Fruit fly (Drosophila melanogaster) whole organism, embryonic: ENCODE measurements around the gene Cpr64Ab.
A peak's percentile ranks its signal among the peaks of the same experiment; 100 is the strongest.

Experiments used
- Bgb ChIP-seq: fragments of 200-800 bp; sonication (Bioruptor generic); IDR thresholded peaks from 2 replicates; pipeline ENCODE4 v1.3.6; 2022; ENCODE audit warnings: missing biosample characterization, missing genetic modification characterization; ENCODE audit not compliant: partially characterized antibody
- CG10267 ChIP-seq: fragments of 200-800 bp; sonication (Bioruptor generic); optimal IDR thresholded peaks from 2 replicates; lab custom pipeline; 2018; ENCODE audit warnings: missing biosample characterization, mild to moderate bottlenecking, missing genetic modification characterization, moderate library complexity
- CG11398 ChIP-seq: fragments of 200-800 bp; sonication (Bioruptor generic); optimal IDR thresholded peaks from 2 replicates; lab custom pipeline; 2016; ENCODE audit warnings: missing biosample characterization, missing genetic modification characterization
- CG11456 ChIP-seq: fragments of 200-800 bp; sonication (Bioruptor generic); IDR thresholded peaks from 3 replicates; pipeline ENCODE4 v1.3.6; 2022; ENCODE audit warnings: missing biosample characterization, missing genetic modification characterization
- CG11723 ChIP-seq: fragments of 200-800 bp; sonication (Bioruptor generic); optimal IDR thresholded peaks from 2 replicates; lab custom pipeline; 2017; ENCODE audit warnings: missing biosample characterization, mild to moderate bottlenecking, missing genetic modification characterization
- CG14965 ChIP-seq: fragments of 200-800 bp; sonication (Bioruptor generic); optimal IDR thresholded peaks from 2 replicates; lab custom pipeline; 2016; ENCODE audit warnings: missing biosample characterization, missing genetic modification characterization, borderline replicate concordance
- CG15514 ChIP-seq: fragments of 200-800 bp; sonication (Bioruptor generic); optimal IDR thresholded peaks from 3 replicates; lab custom pipeline; 2017; ENCODE audit warnings: missing biosample characterization, missing genetic modification characterization, mild to moderate bottlenecking, moderate library complexity, missing genetic modification reagents
- CG17361 ChIP-seq: fragments of 200-800 bp; sonication (Bioruptor generic); IDR thresholded peaks from 3 replicates; pipeline ENCODE4 v1.3.6; 2022; ENCODE audit warnings: missing biosample characterization, missing genetic modification characterization
- CG17829 ChIP-seq: fragments of 200-800 bp; optimal IDR thresholded peaks from 2 replicates; lab custom pipeline; 2019; ENCODE audit warnings: missing biosample characterization, mild to moderate bottlenecking, missing genetic modification characterization, moderate library complexity
- CG18262 ChIP-seq: fragments of 200-800 bp; optimal IDR thresholded peaks from 3 replicates; lab custom pipeline; 2019; ENCODE audit warnings: missing biosample characterization, mild to moderate bottlenecking, missing genetic modification characterization, moderate library complexity
- CG18619 ChIP-seq: fragments of 200-800 bp; sonication (Bioruptor generic); optimal IDR thresholded peaks from 3 replicates; lab custom pipeline; 2017; ENCODE audit warnings: missing biosample characterization, mild to moderate bottlenecking, missing genetic modification characterization
- CG30020 ChIP-seq: fragments of 200-800 bp; optimal IDR thresholded peaks from 2 replicates; lab custom pipeline; 2019; ENCODE audit warnings: missing biosample characterization, mild to moderate bottlenecking, missing genetic modification characterization, moderate library complexity
- CG33213 ChIP-seq: fragments of 200-800 bp; sonication (Bioruptor generic); optimal IDR thresholded peaks from 3 replicates; lab custom pipeline; 2016; ENCODE audit warnings: missing biosample characterization, missing genetic modification characterization
- CG34376 ChIP-seq: fragments of 200-800 bp; sonication (Bioruptor generic); optimal IDR thresholded peaks from 2 replicates; lab custom pipeline; 2018; ENCODE audit warnings: missing biosample characterization, mild to moderate bottlenecking, missing genetic modification characterization
- CG4820 ChIP-seq: fragments of 200-800 bp; sonication (Bioruptor generic); optimal IDR thresholded peaks from 3 replicates; lab custom pipeline; 2016; ENCODE audit warnings: missing biosample characterization, missing genetic modification characterization
- CG6175 ChIP-seq: fragments of 200-800 bp; sonication (Bioruptor generic); IDR thresholded peaks from 3 replicates; pipeline ENCODE4 v1.3.6; 2022; ENCODE audit warnings: missing biosample characterization, missing genetic modification characterization
- CG7786 ChIP-seq: fragments of 200-800 bp; sonication (Bioruptor generic); optimal IDR thresholded peaks from 2 replicates; lab custom pipeline; 2016; ENCODE audit warnings: missing biosample characterization, missing genetic modification characterization
- CG7963 ChIP-seq: fragments of 200-800 bp; sonication (Bioruptor generic); IDR thresholded peaks from 3 replicates; pipeline ENCODE4 v1.3.6; 2022; ENCODE audit warnings: missing biosample characterization, missing genetic modification characterization; ENCODE audit not compliant: partially characterized antibody
- CG8089 ChIP-seq: fragments of 200-800 bp; sonication (Bioruptor generic); optimal IDR thresholded peaks from 3 replicates; lab custom pipeline; 2016; ENCODE audit warnings: missing biosample characterization, missing genetic modification characterization
- CG8944 ChIP-seq: fragments of 200-800 bp; sonication (Bioruptor generic); optimal IDR thresholded peaks from 3 replicates; lab custom pipeline; 2016; ENCODE audit warnings: missing biosample characterization, missing genetic modification characterization
- CTCF ChIP-seq: fragments of 200-800 bp; sonication (Bioruptor generic); optimal IDR thresholded peaks from 2 replicates; lab custom pipeline; 2017; ENCODE audit warnings: missing biosample characterization, mild to moderate bottlenecking, missing genetic modification characterization, moderate library complexity
- D19B ChIP-seq: fragments of 200-800 bp; sonication (Bioruptor generic); optimal IDR thresholded peaks from 2 replicates; lab custom pipeline; 2017; ENCODE audit warnings: missing biosample characterization, mild to moderate bottlenecking, missing genetic modification characterization
- Doc2 ChIP-seq: fragments of 200-800 bp; sonication (Bioruptor generic); IDR thresholded peaks from 2 replicates; pipeline ENCODE4 v1.3.6; 2022; ENCODE audit warnings: missing biosample characterization, missing genetic modification characterization
- ERR ChIP-seq: fragments of 200-800 bp; sonication (Bioruptor generic); optimal IDR thresholded peaks from 2 replicates; lab custom pipeline; 2016; ENCODE audit warnings: missing biosample characterization, missing genetic modification characterization
- Elba2 ChIP-seq: fragments of 200-800 bp; sonication (Bioruptor generic); optimal IDR thresholded peaks from 3 replicates; lab custom pipeline; 2016; ENCODE audit warnings: missing biosample characterization, missing genetic modification characterization
- Hey ChIP-seq: fragments of 200-800 bp; sonication (Bioruptor generic); optimal IDR thresholded peaks from 3 replicates; lab custom pipeline; 2018; ENCODE audit warnings: missing biosample characterization, mild to moderate bottlenecking, missing genetic modification characterization
- Mrtf ChIP-seq: fragments of 200-800 bp; sonication (Bioruptor generic); IDR thresholded peaks from 3 replicates; pipeline ENCODE4 v1.3.6; 2022; ENCODE audit warnings: missing biosample characterization, missing genetic modification characterization
- Ravus ChIP-seq: fragments of 200-800 bp; sonication (Bioruptor generic); IDR thresholded peaks from 2 replicates; pipeline ENCODE4 v1.3.6; 2022; ENCODE audit warnings: missing biosample characterization, missing genetic modification characterization
- ab ChIP-seq: fragments of 200-800 bp; sonication (Bioruptor generic); optimal IDR thresholded peaks from 2 replicates; lab custom pipeline; 2016; ENCODE audit warnings: missing biosample characterization, missing genetic modification characterization
- ac ChIP-seq: fragments of 200-800 bp; sonication (Bioruptor generic); optimal IDR thresholded peaks from 3 replicates; lab custom pipeline; 2017; ENCODE audit warnings: missing biosample characterization, mild to moderate bottlenecking, missing genetic modification characterization
- amos ChIP-seq: fragments of 200-800 bp; sonication (Bioruptor generic); IDR thresholded peaks from 2 replicates; pipeline ENCODE4 v1.3.6; 2022; ENCODE audit warnings: missing biosample characterization, missing genetic modification characterization; ENCODE audit not compliant: partially characterized antibody
- ash1 ChIP-seq: fragments of 200-800 bp; sonication (Bioruptor generic); optimal IDR thresholded peaks from 2 replicates; lab custom pipeline; 2018; ENCODE audit warnings: missing biosample characterization, mild to moderate bottlenecking, missing genetic modification characterization
- bbx ChIP-seq: fragments of 200-800 bp; sonication (Bioruptor generic); IDR thresholded peaks from 2 replicates; pipeline ENCODE4 v1.3.6; 2022; ENCODE audit warnings: missing biosample characterization, missing genetic modification characterization; ENCODE audit not compliant: partially characterized antibody
- dm ChIP-seq: fragments of 200-800 bp; sonication (Bioruptor generic); optimal IDR thresholded peaks from 3 replicates; lab custom pipeline; 2016; ENCODE audit warnings: missing biosample characterization, missing genetic modification characterization
- gfzf ChIP-seq: fragments of 200-800 bp; sonication (Bioruptor generic); optimal IDR thresholded peaks from 2 replicates; lab custom pipeline; 2016; ENCODE audit warnings: missing biosample characterization, mild to moderate bottlenecking, missing genetic modification characterization, moderate library complexity
- gt ChIP-seq: fragments of 200-800 bp; sonication (Bioruptor generic); IDR thresholded peaks from 2 replicates; pipeline ENCODE4 v1.3.6; 2022; ENCODE audit warnings: missing biosample characterization, missing genetic modification characterization
- hb ChIP-seq: fragments of 200-800 bp; sonication (Bioruptor generic); IDR thresholded peaks from 3 replicates; pipeline ENCODE4 v1.3.6; 2022; ENCODE audit warnings: missing biosample characterization, missing genetic modification characterization; ENCODE audit not compliant: partially characterized antibody
- ind ChIP-seq: fragments of 200-800 bp; sonication (Bioruptor generic); optimal IDR thresholded peaks from 3 replicates; lab custom pipeline; 2016; ENCODE audit warnings: missing biosample characterization, missing genetic modification characterization
- kay ChIP-seq: fragments of 200-800 bp; sonication (Bioruptor generic); optimal IDR thresholded peaks from 2 replicates; lab custom pipeline; 2016; ENCODE audit warnings: missing biosample characterization, missing genetic modification characterization
- ken ChIP-seq: fragments of 200-800 bp; sonication (Bioruptor generic); IDR thresholded peaks from 3 replicates; pipeline ENCODE4 v1.3.6; 2022; ENCODE audit warnings: missing biosample characterization, missing genetic modification characterization
- lmd ChIP-seq: fragments of 200-800 bp; sonication (Bioruptor generic); IDR thresholded peaks from 2 replicates; pipeline ENCODE4 v1.3.6; 2022; ENCODE audit warnings: missing biosample characterization, missing genetic modification characterization
- oc ChIP-seq: fragments of 200-800 bp; sonication (Bioruptor generic); optimal IDR thresholded peaks from 2 replicates; lab custom pipeline; 2018; ENCODE audit warnings: missing biosample characterization, mild to moderate bottlenecking, missing genetic modification characterization, moderate library complexity
- phol ChIP-seq: fragments of 200-800 bp; sonication (Bioruptor generic); optimal IDR thresholded peaks from 3 replicates; lab custom pipeline; 2018; ENCODE audit warnings: missing biosample characterization, mild to moderate bottlenecking, missing genetic modification characterization, moderate library complexity
- pzg ChIP-seq: fragments of 200-800 bp; sonication (Bioruptor generic); optimal IDR thresholded peaks from 3 replicates; lab custom pipeline; 2018; ENCODE audit warnings: missing biosample characterization, mild to moderate bottlenecking, missing genetic modification characterization, moderate library complexity
- salm ChIP-seq: fragments of 200-800 bp; sonication (Bioruptor generic); optimal IDR thresholded peaks from 2 replicates; lab custom pipeline; 2018; ENCODE audit warnings: missing biosample characterization, mild to moderate bottlenecking, missing genetic modification characterization
- slou ChIP-seq: fragments of 200-800 bp; sonication (Bioruptor generic); optimal IDR thresholded peaks from 3 replicates; lab custom pipeline; 2016; ENCODE audit warnings: missing biosample characterization, missing genetic modification characterization
- tin ChIP-seq: fragments of 200-800 bp; sonication (Bioruptor generic); optimal IDR thresholded peaks from 3 replicates; lab custom pipeline; 2016; ENCODE audit warnings: missing biosample characterization, missing genetic modification characterization
- unpg ChIP-seq: fragments of 200-800 bp; sonication (Bioruptor generic); optimal IDR thresholded peaks from 3 replicates; lab custom pipeline; 2018; ENCODE audit warnings: missing biosample characterization, mild to moderate bottlenecking, missing genetic modification characterization, moderate library complexity
- vnd ChIP-seq: fragments of 200-800 bp; sonication (Bioruptor generic); IDR thresholded peaks from 3 replicates; pipeline ENCODE4 v1.3.6; 2022; ENCODE audit warnings: missing biosample characterization, missing genetic modification characterization; ENCODE audit not compliant: partially characterized antibody
- zfh1 ChIP-seq: fragments of 200-800 bp; sonication (Bioruptor generic); IDR thresholded peaks from 3 replicates; pipeline ENCODE4 v1.3.6; 2022; ENCODE audit warnings: missing biosample characterization, missing genetic modification characterization

Cpr64Ab gene

DNA sequence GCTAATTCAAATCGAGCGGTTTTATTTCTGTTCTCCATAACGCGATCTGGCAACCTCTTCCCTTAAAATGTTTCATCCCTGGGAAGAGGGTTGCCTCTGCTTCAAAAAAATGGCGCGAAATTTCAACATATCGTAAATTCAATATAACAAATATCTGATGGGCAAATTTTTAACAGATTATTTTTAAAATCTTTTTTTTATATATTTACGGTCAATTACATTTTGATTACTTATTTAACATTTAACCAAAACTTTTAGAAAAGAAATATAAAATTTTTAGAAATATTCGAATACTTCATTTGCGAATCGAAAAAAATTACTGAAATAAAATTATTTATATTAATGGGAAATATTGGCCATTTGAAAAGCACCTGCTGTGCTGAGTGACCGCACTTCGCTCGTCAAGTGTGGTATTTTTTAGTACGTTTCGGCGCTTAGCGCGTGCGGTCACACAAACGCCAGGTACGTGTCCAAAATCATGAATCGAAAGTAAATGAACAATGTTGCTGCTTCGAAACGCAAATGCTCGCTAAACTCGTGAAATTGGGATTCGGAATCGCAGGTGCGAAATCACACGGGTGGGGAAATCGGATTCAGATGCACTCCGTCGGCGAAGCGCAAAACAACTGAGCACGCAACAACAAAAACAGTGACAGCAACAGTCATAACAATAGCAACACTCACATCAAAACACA, 41.2 kb downstream of the Cpr64Ab start, which contains the start of gene Ero1L (continued):
- peak; percentile 12 for TF ChIP-seq CG8944 (GFP tag; lab: Kevin White, UChicago)
- no peak for TF ChIP-seq CG34376 (GFP tag; lab: Kevin White, UChicago)
- TF ChIP-seq Mrtf (GFP tag; lab: Robert Waterston, UW): no peak
- TF ChIP-seq ERR (GFP tag; lab: Kevin White, UChicago): no peak
- no peak for TF ChIP-seq CG11398 (GFP tag; lab: Kevin White, UChicago)
- TF ChIP-seq CG7963 (GFP tag; lab: Robert Waterston, UW): no peak
- no peak for TF ChIP-seq CG8089 (GFP tag; lab: Kevin White, UChicago)
- TF ChIP-seq Doc2 (GFP tag; lab: Robert Waterston, UW): no peak
- peak; percentile 45 for TF ChIP-seq CG15514 (GFP tag; lab: Kevin White, UChicago)
- no peak for TF ChIP-seq gt (GFP tag; lab: Robert Waterston, UW)
- TF ChIP-seq CG33213 (GFP tag; lab: Kevin White, UChicago): peak; percentile 6
- no peak for TF ChIP-seq CG14965 (GFP tag; lab: Kevin White, UChicago)
- no peak for TF ChIP-seq hb
- TF ChIP-seq CG18619 (GFP tag; lab: Kevin White, UChicago): peak; percentile 13
- no peak for TF ChIP-seq lmd (GFP tag; lab: Robert Waterston, UW)
- TF ChIP-seq CG17361 (GFP tag; lab: Robert Waterston, UW): peak; percentile 68; the same call in 2 of the 3 replicates
- TF ChIP-seq CG17829 (tag; lab: Kevin White, UChicago): peak; percentile 52
- TF ChIP-seq ken (GFP tag; lab: Robert Waterston, UW): no peak
- TF ChIP-seq slou (GFP tag; lab: Kevin White, UChicago): no peak
- peak; percentile 14 for TF ChIP-seq CTCF (GFP tag; lab: Kevin White, UChicago)
- peak; percentile 63 for TF ChIP-seq pzg (GFP tag; lab: Kevin White, UChicago)
- TF ChIP-seq gfzf (GFP tag; lab: Kevin White, UChicago): peak; percentile 87
- no peak for TF ChIP-seq CG30020
- TF ChIP-seq Elba2 (GFP tag; lab: Kevin White, UChicago): no peak
- no peak for TF ChIP-seq CG11723
- TF ChIP-seq CG10267 (tag; lab: Kevin White, UChicago): peak; percentile 70
- peak; percentile 7 for TF ChIP-seq unpg (GFP tag; lab: Kevin White, UChicago)
- TF ChIP-seq Hey: no peak
- TF ChIP-seq CG11456: 0 out of 3 replicates have a peak, but pooled peaks have one; percentile 59
- TF ChIP-seq ind: peak; percentile 2
- peak; percentile 35 for TF ChIP-seq tin (GFP tag; lab: Kevin White, UChicago)
- peak; percentile 37; the same call in 1 of the 2 replicates for TF ChIP-seq amos (GFP tag; lab: Robert Waterston, UW)
- TF ChIP-seq oc: no peak
- peak; percentile 50 for TF ChIP-seq bbx
- no peak for TF ChIP-seq Ravus (GFP tag; lab: Robert Waterston, UW)
- peak; percentile 55 for TF ChIP-seq CG18262 (tag; lab: Kevin White, UChicago)
- TF ChIP-seq vnd (GFP tag; lab: Robert Waterston, UW): no peak
- no peak; the same call in 2 of the 3 replicates for TF ChIP-seq zfh1
- no peak for TF ChIP-seq CG7786 (GFP tag; lab: Kevin White, UChicago)
- TF ChIP-seq salm (tag; lab: Kevin White, UChicago): no peak
- peak; percentile 11 for TF ChIP-seq CG4820 (GFP tag; lab: Kevin White, UChicago)
- peak; percentile 14 for TF ChIP-seq kay (GFP tag; lab: Kevin White, UChicago)
- no peak for TF ChIP-seq ac (GFP tag; lab: Kevin White, UChicago)
- TF ChIP-seq CG6175 (GFP tag; lab: Robert Waterston, UW): no peak
- TF ChIP-seq ab (GFP tag; lab: Kevin White, UChicago): no peak
- no peak for TF ChIP-seq dm
- peak; percentile 85 for TF ChIP-seq phol (tag; lab: Kevin White, UChicago)
- TF ChIP-seq Bgb (GFP tag; lab: Robert Waterston, UW): no peak
- no peak for TF ChIP-seq ash1 (GFP tag; lab: Kevin White, UChicago)
- TF ChIP-seq D19B (GFP tag; lab: Kevin White, UChicago): no peak
